Fruit fly (Drosophila melanogaster): ENCODE data around the gene CG32554.

- TF ChIP-seq CG32121 (GFP tag; IDR thresholded peaks at IDR 0.05), result no peak
- no peak for TF ChIP-seq Pif1B (GFP tag; optimal IDR thresholded peaks at IDR 0.05)
Observed at dm6 chrX:17852457-17852856, at the start of gene CG32554.

Measured in whole organism, pupa.